Fruit fly (Drosophila melanogaster) whole organism, embryonic: ENCODE measurements around the gene CG6040.
A peak's percentile ranks its signal among the peaks of the same experiment; 100 is the strongest.

Experiments
- Aef1 ChIP-seq: fragments of 200-800 bp; sonication (Bioruptor generic); IDR thresholded peaks from 3 replicates; pipeline ENCODE4 v1.3.6; 2022; ENCODE audit warnings: missing biosample characterization, missing genetic modification characterization
- CG11560 ChIP-seq: fragments of 200-800 bp; sonication (Bioruptor generic); IDR thresholded peaks from 3 replicates; pipeline ENCODE4 v1.3.6; 2022; ENCODE audit warnings: missing biosample characterization, missing genetic modification characterization
- CG11695 ChIP-seq: fragments of 200-800 bp; sonication (Bioruptor generic); IDR thresholded peaks from 3 replicates; pipeline ENCODE4 v1.3.6; 2022; ENCODE audit warnings: missing biosample characterization, missing genetic modification characterization
- CG12744 ChIP-seq: fragments of 200-800 bp; sonication (Bioruptor generic); optimal IDR thresholded peaks from 2 replicates; lab custom pipeline; 2016; ENCODE audit warnings: missing biosample characterization, missing genetic modification characterization
- CG14441 ChIP-seq: fragments of 200-800 bp; sonication (Bioruptor generic); IDR thresholded peaks from 2 replicates; pipeline ENCODE4 v1.3.6; 2022; ENCODE audit warnings: missing biosample characterization, missing genetic modification characterization
- CG15269 ChIP-seq: fragments of 200-800 bp; sonication (Bioruptor generic); optimal IDR thresholded peaks from 2 replicates; lab custom pipeline; 2018; ENCODE audit warnings: missing biosample characterization, mild to moderate bottlenecking, missing genetic modification characterization, moderate library complexity
- CG15514 ChIP-seq: fragments of 200-800 bp; sonication (Bioruptor generic); optimal IDR thresholded peaks from 3 replicates; lab custom pipeline; 2017; ENCODE audit warnings: missing biosample characterization, missing genetic modification characterization, mild to moderate bottlenecking, moderate library complexity, missing genetic modification reagents
- CG15601 ChIP-seq: fragments of 200-800 bp; sonication (Bioruptor generic); optimal IDR thresholded peaks from 3 replicates; lab custom pipeline; 2019; ENCODE audit warnings: missing biosample characterization, mild to moderate bottlenecking, missing genetic modification characterization, moderate library complexity
- CG1792 ChIP-seq: fragments of 200-800 bp; sonication (Bioruptor generic); optimal IDR thresholded peaks from 2 replicates; lab custom pipeline; 2016; ENCODE audit warnings: missing biosample characterization, missing genetic modification characterization
- CG2116 ChIP-seq: fragments of 200-800 bp; sonication (Bioruptor generic); optimal IDR thresholded peaks from 3 replicates; lab custom pipeline; 2018; ENCODE audit warnings: missing biosample characterization, mild to moderate bottlenecking, missing genetic modification characterization
- CG30020 ChIP-seq: fragments of 200-800 bp; optimal IDR thresholded peaks from 2 replicates; lab custom pipeline; 2019; ENCODE audit warnings: missing biosample characterization, mild to moderate bottlenecking, missing genetic modification characterization, moderate library complexity
- CG32772 ChIP-seq: fragments of 200-800 bp; sonication (Bioruptor generic); IDR thresholded peaks from 2 replicates; pipeline ENCODE4 v1.3.6; 2022; ENCODE audit warnings: missing biosample characterization, missing genetic modification characterization
- CG34224 ChIP-seq: fragments of 200-800 bp; sonication (Bioruptor generic); IDR thresholded peaks from 3 replicates; pipeline ENCODE4 v1.3.6; 2022; ENCODE audit warnings: missing biosample characterization, missing genetic modification characterization; ENCODE audit not compliant: partially characterized antibody
- CG4282 ChIP-seq: fragments of 200-800 bp; sonication (Bioruptor generic); optimal IDR thresholded peaks from 2 replicates; lab custom pipeline; 2016; ENCODE audit warnings: missing biosample characterization, missing genetic modification characterization
- CG4730 ChIP-seq: fragments of 200-800 bp; sonication (Bioruptor generic); IDR thresholded peaks from 2 replicates; pipeline ENCODE4 v1.3.6; 2022; ENCODE audit warnings: missing biosample characterization, missing genetic modification characterization
- CG6791 ChIP-seq: fragments of 200-800 bp; sonication (Bioruptor generic); IDR thresholded peaks from 3 replicates; pipeline ENCODE4 v1.3.6; 2022; ENCODE audit warnings: missing biosample characterization, missing genetic modification characterization; ENCODE audit not compliant: partially characterized antibody
- CG7987 ChIP-seq: fragments of 200-800 bp; sonication (Bioruptor generic); optimal IDR thresholded peaks from 2 replicates; lab custom pipeline; 2018; ENCODE audit warnings: missing biosample characterization, mild to moderate bottlenecking, missing genetic modification characterization, moderate library complexity
- CG8388 ChIP-seq: fragments of 200-800 bp; sonication (Bioruptor generic); optimal IDR thresholded peaks from 2 replicates; lab custom pipeline; 2019; ENCODE audit warnings: missing biosample characterization, mild to moderate bottlenecking, missing genetic modification characterization, moderate library complexity
- CG9876 ChIP-seq: fragments of 200-800 bp; sonication (Bioruptor generic); optimal IDR thresholded peaks from 2 replicates; lab custom pipeline; 2016; ENCODE audit warnings: missing biosample characterization, missing genetic modification characterization
- CTCF ChIP-seq: fragments of 200-800 bp; sonication (Bioruptor generic); optimal IDR thresholded peaks from 2 replicates; lab custom pipeline; 2017; ENCODE audit warnings: missing biosample characterization, mild to moderate bottlenecking, missing genetic modification characterization, moderate library complexity
- Camta ChIP-seq: fragments of 200-800 bp; sonication (Bioruptor generic); optimal IDR thresholded peaks from 2 replicates; lab custom pipeline; 2016; ENCODE audit warnings: missing biosample characterization, missing genetic modification characterization
- Dbx ChIP-seq: fragments of 200-800 bp; sonication (Bioruptor generic); IDR thresholded peaks from 3 replicates; pipeline ENCODE4 v1.3.6; 2022; ENCODE audit warnings: missing biosample characterization, missing genetic modification characterization
- Dp ChIP-seq: fragments of 200-800 bp; sonication (Bioruptor generic); optimal IDR thresholded peaks from 2 replicates; lab custom pipeline; 2018; ENCODE audit warnings: missing biosample characterization, mild to moderate bottlenecking, missing genetic modification characterization, moderate library complexity
- Drgx ChIP-seq: fragments of 200-800 bp; sonication (Bioruptor generic); IDR thresholded peaks from 2 replicates; pipeline ENCODE4 v1.3.6; 2022; ENCODE audit warnings: missing biosample characterization, missing genetic modification characterization
- Hand ChIP-seq: fragments of 200-800 bp; sonication (Bioruptor generic); optimal IDR thresholded peaks from 2 replicates; lab custom pipeline; 2017; ENCODE audit warnings: mild to moderate bottlenecking, missing biosample characterization, missing genetic modification reagents, missing genetic modification characterization
- Lpt ChIP-seq: fragments of >200 bp; optimal IDR thresholded peaks from 2 replicates; lab custom pipeline; 2018; ENCODE audit warnings: missing biosample characterization, missing genetic modification characterization
- Meics ChIP-seq: fragments of 200-800 bp; sonication (Bioruptor generic); optimal IDR thresholded peaks from 2 replicates; lab custom pipeline; 2017; ENCODE audit warnings: missing biosample characterization, mild to moderate bottlenecking, missing genetic modification characterization
- Mes4 ChIP-seq: fragments of 200-800 bp; sonication (Bioruptor generic); optimal IDR thresholded peaks from 2 replicates; lab custom pipeline; 2016; ENCODE audit warnings: missing biosample characterization, missing genetic modification characterization
- Oaz ChIP-seq: fragments of 200-800 bp; sonication (Bioruptor generic); IDR thresholded peaks from 2 replicates; pipeline ENCODE4 v1.3.6; 2022; ENCODE audit warnings: missing biosample characterization, missing genetic modification characterization
- Oli ChIP-seq: fragments of 200-800 bp; sonication (Bioruptor generic); optimal IDR thresholded peaks from 2 replicates; lab custom pipeline; 2018; ENCODE audit warnings: missing biosample characterization, mild to moderate bottlenecking, missing genetic modification characterization, moderate library complexity
- Sry-δ ChIP-seq: fragments of 200-800 bp; sonication (Bioruptor generic); optimal IDR thresholded peaks from 2 replicates; lab custom pipeline; 2016; ENCODE audit warnings: missing biosample characterization, missing genetic modification characterization
- Ssrp ChIP-seq: fragments of 200-800 bp; sonication (Bioruptor generic); optimal IDR thresholded peaks from 2 replicates; lab custom pipeline; 2018; ENCODE audit warnings: missing biosample characterization, mild to moderate bottlenecking, missing genetic modification characterization, moderate library complexity
- ash1 ChIP-seq: fragments of 200-800 bp; sonication (Bioruptor generic); optimal IDR thresholded peaks from 2 replicates; lab custom pipeline; 2018; ENCODE audit warnings: missing biosample characterization, mild to moderate bottlenecking, missing genetic modification characterization
- bcd ChIP-seq: fragments of 200-800 bp; sonication (Bioruptor generic); optimal IDR thresholded peaks from 2 replicates; lab custom pipeline; 2017; ENCODE audit warnings: missing biosample characterization, mild to moderate bottlenecking, missing genetic modification characterization
- br ChIP-seq: fragments of >200 bp; optimal IDR thresholded peaks from 2 replicates; lab custom pipeline; 2017
- chinmo ChIP-seq: fragments of 200-800 bp; sonication (Bioruptor generic); IDR thresholded peaks from 4 replicates; pipeline ENCODE4 v1.3.6; 2022; ENCODE audit warnings: missing biosample characterization, missing genetic modification characterization; ENCODE audit not compliant: partially characterized antibody
- chn ChIP-seq: fragments of 200-800 bp; sonication (Bioruptor generic); optimal IDR thresholded peaks from 2 replicates; lab custom pipeline; 2016; ENCODE audit warnings: missing biosample characterization, missing genetic modification characterization
- dysf ChIP-seq: fragments of 200-800 bp; sonication (Bioruptor generic); IDR thresholded peaks from 3 replicates; pipeline ENCODE4 v1.3.6; 2022; ENCODE audit warnings: missing biosample characterization, missing genetic modification characterization
- fd96Cb ChIP-seq: fragments of 200-800 bp; sonication (Bioruptor generic); optimal IDR thresholded peaks from 2 replicates; lab custom pipeline; 2018; ENCODE audit warnings: missing biosample characterization, mild to moderate bottlenecking, missing genetic modification characterization, moderate library complexity
- fu2 ChIP-seq: fragments of 200-800 bp; sonication (Bioruptor generic); optimal IDR thresholded peaks from 2 replicates; lab custom pipeline; 2016; ENCODE audit warnings: missing biosample characterization, missing genetic modification characterization
- jing ChIP-seq: fragments of 200-800 bp; sonication (Bioruptor generic); optimal IDR thresholded peaks from 2 replicates; lab custom pipeline; 2018; ENCODE audit warnings: missing biosample characterization, mild to moderate bottlenecking, missing genetic modification characterization
- lab ChIP-seq: fragments of 200-800 bp; sonication (Bioruptor generic); optimal IDR thresholded peaks from 3 replicates; lab custom pipeline; 2017; ENCODE audit warnings: missing biosample characterization, missing genetic modification characterization, mild to moderate bottlenecking, moderate library complexity, missing genetic modification reagents
- lmd ChIP-seq: fragments of 200-800 bp; sonication (Bioruptor generic); IDR thresholded peaks from 2 replicates; pipeline ENCODE4 v1.3.6; 2022; ENCODE audit warnings: missing biosample characterization, missing genetic modification characterization
- pnt ChIP-seq: fragments of 200-800 bp; sonication (Bioruptor generic); optimal IDR thresholded peaks from 3 replicates; lab custom pipeline; 2016; ENCODE audit warnings: missing biosample characterization, missing genetic modification characterization
- pum ChIP-seq: fragments of 200-800 bp; sonication (Bioruptor generic); optimal IDR thresholded peaks from 2 replicates; lab custom pipeline; 2016; ENCODE audit warnings: missing biosample characterization, missing genetic modification characterization
- pzg ChIP-seq: fragments of 200-800 bp; sonication (Bioruptor generic); optimal IDR thresholded peaks from 3 replicates; lab custom pipeline; 2018; ENCODE audit warnings: missing biosample characterization, mild to moderate bottlenecking, missing genetic modification characterization, moderate library complexity
- sim ChIP-seq: fragments of 200-800 bp; sonication (Bioruptor generic); IDR thresholded peaks from 2 replicates; pipeline ENCODE4 v1.3.6; 2022; ENCODE audit warnings: missing biosample characterization, missing genetic modification characterization
- so ChIP-seq: fragments of 200-800 bp; sonication (Bioruptor generic); IDR thresholded peaks from 3 replicates; pipeline ENCODE4 v1.3.6; 2022; ENCODE audit warnings: missing biosample characterization, missing genetic modification characterization
- sob ChIP-seq: fragments of 200-800 bp; sonication (Bioruptor generic); IDR thresholded peaks from 2 replicates; pipeline ENCODE4 v1.3.6; 2022; ENCODE audit warnings: missing biosample characterization, missing genetic modification characterization
- stc ChIP-seq: fragments of 200-800 bp; sonication (Bioruptor generic); IDR thresholded peaks from 2 replicates; pipeline ENCODE4 v1.3.6; 2022; ENCODE audit warnings: missing biosample characterization, missing genetic modification characterization
- tap ChIP-seq: fragments of 200-800 bp; optimal IDR thresholded peaks from 3 replicates; lab custom pipeline; 2019; ENCODE audit warnings: missing biosample characterization, mild to moderate bottlenecking, missing genetic modification characterization, moderate library complexity
- tx ChIP-seq: fragments of 200-800 bp; sonication (Bioruptor generic); optimal IDR thresholded peaks from 2 replicates; lab custom pipeline; 2016; ENCODE audit warnings: missing biosample characterization, missing genetic modification characterization
- vfl ChIP-seq: fragments of 200-800 bp; sonication (Bioruptor generic); optimal IDR thresholded peaks from 2 replicates; lab custom pipeline; 2016; ENCODE audit warnings: missing biosample characterization, missing genetic modification characterization

Gene CG6040

DNA sequence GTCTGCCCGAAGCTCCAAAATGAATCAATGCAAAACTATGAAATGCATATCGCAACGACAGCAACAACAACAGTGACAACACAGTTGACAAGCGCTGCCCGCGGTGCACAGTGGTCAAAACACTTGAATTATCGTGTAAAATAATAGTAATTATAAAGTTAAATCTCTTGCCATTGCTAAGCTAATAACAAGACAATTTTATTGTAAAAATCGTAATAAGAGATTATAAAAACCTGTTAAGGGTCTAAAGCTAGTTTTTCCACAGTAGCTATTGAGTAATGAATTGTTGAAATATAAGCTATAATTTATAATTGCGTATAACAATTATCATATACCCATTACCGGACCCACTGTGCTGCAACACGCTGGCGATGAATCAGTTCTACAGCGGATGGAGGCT, 23.8 kb upstream of the CG6040 start (continued):
- no peak for TF ChIP-seq sob (GFP tag; lab: Robert Waterston, UW)
- TF ChIP-seq Meics (GFP tag; lab: Kevin White, UChicago), result no peak
- TF ChIP-seq Lpt (GFP tag; lab: Kevin White, UChicago), result no peak
- no peak for TF ChIP-seq Sry-δ (GFP tag; lab: Kevin White, UChicago)
- TF ChIP-seq CG9876 (GFP tag; lab: Kevin White, UChicago), result no peak
- TF ChIP-seq CG7987 (GFP tag; lab: Kevin White, UChicago), result no peak
- no peak for TF ChIP-seq pnt (GFP tag; lab: Kevin White, UChicago)
- no peak for TF ChIP-seq sim (GFP tag; lab: Robert Waterston, UW)
- TF ChIP-seq bcd (GFP tag; lab: Kevin White, UChicago), result peak; percentile 37
- no peak for TF ChIP-seq chn (GFP tag; lab: Kevin White, UChicago)
- TF ChIP-seq CG12744 (GFP tag; lab: Kevin White, UChicago), result no peak
- TF ChIP-seq dysf (GFP tag; lab: Robert Waterston, UW), result peak; percentile 51; the same call in 1 of the 3 replicates
- no peak for TF ChIP-seq Mes4 (GFP tag; lab: Kevin White, UChicago)
- TF ChIP-seq CG15269 (tag; lab: Kevin White, UChicago), result peak; percentile 17
- TF ChIP-seq Oli (tag; lab: Kevin White, UChicago), result peak; percentile 68
- TF ChIP-seq lmd (GFP tag; lab: Robert Waterston, UW), result peak; percentile 54
- TF ChIP-seq CG15514 (GFP tag; lab: Kevin White, UChicago), result no peak
- TF ChIP-seq chinmo (GFP tag; lab: Robert Waterston, UW), result no peak
- no peak for TF ChIP-seq CG11560 (tag; lab: Robert Waterston, UW)
- TF ChIP-seq Aef1, result no peak
- TF ChIP-seq CG4282 (GFP tag; lab: Kevin White, UChicago), result no peak
- peak; percentile 26 for TF ChIP-seq lab (GFP tag; lab: Kevin White, UChicago)
- TF ChIP-seq CG2116 (GFP tag; lab: Kevin White, UChicago), result no peak
- no peak for TF ChIP-seq pum
- TF ChIP-seq so, result peak; percentile 55; the same call in 1 of the 3 replicates
- no peak for TF ChIP-seq Dbx (GFP tag; lab: Robert Waterston, UW)
- TF ChIP-seq fd96Cb (tag; lab: Kevin White, UChicago), result peak; percentile 71
- peak; percentile 93 for TF ChIP-seq Drgx (GFP tag; lab: Robert Waterston, UW)
- TF ChIP-seq CG6791 (GFP tag; lab: Robert Waterston, UW), result no peak
- no peak for TF ChIP-seq tx (GFP tag; lab: Kevin White, UChicago)
- TF ChIP-seq Camta, result peak; percentile 47
- peak; percentile 33 for TF ChIP-seq jing (GFP tag; lab: Kevin White, UChicago)
- TF ChIP-seq stc (GFP tag; lab: Robert Waterston, UW), result peak; percentile 49; the same call in 1 of the 2 replicates
- no peak for TF ChIP-seq CG30020
- TF ChIP-seq pzg (GFP tag; lab: Kevin White, UChicago), result no peak
- no peak for TF ChIP-seq Dp (GFP tag; lab: Kevin White, UChicago)
- no peak for TF ChIP-seq Hand (GFP tag; lab: Kevin White, UChicago)
- peak; percentile 38 for TF ChIP-seq CG15601 (tag; lab: Kevin White, UChicago)
- peak; percentile 51; the same call in 1 of the 2 replicates for TF ChIP-seq CG32772 (GFP tag; lab: Robert Waterston, UW)
- no peak for TF ChIP-seq fu2 (GFP tag; lab: Kevin White, UChicago)
- no peak for TF ChIP-seq vfl (GFP tag; lab: Kevin White, UChicago)
- TF ChIP-seq CG14441, result peak; percentile 46; the same call in 1 of the 2 replicates
- TF ChIP-seq br, result no peak
- TF ChIP-seq CG1792 (GFP tag; lab: Kevin White, UChicago), result no peak
- TF ChIP-seq ash1 (GFP tag; lab: Kevin White, UChicago), result no peak
- TF ChIP-seq CG34224 (GFP tag; lab: Robert Waterston, UW), result no peak
- TF ChIP-seq CTCF (GFP tag; lab: Kevin White, UChicago), result no peak
- peak; percentile 64; the same call in 2 of the 3 replicates for TF ChIP-seq CG11695 (GFP tag; lab: Robert Waterston, UW)
- peak; percentile 66 for TF ChIP-seq Ssrp (tag; lab: Kevin White, UChicago)
- no peak for TF ChIP-seq CG4730 (GFP tag; lab: Robert Waterston, UW)
- TF ChIP-seq CG8388 (GFP tag; lab: Kevin White, UChicago), result peak; percentile 59
- TF ChIP-seq tap (tag; lab: Kevin White, UChicago), result peak; percentile 70
- TF ChIP-seq Oaz (GFP tag; lab: Robert Waterston, UW), result no peak
